Fruit fly (Drosophila melanogaster) whole organism: Measurements from ENCODE around the gene gro.

ENCODE experiments used
- CG8478 ChIP-seq: fragments of >200 bp; optimal IDR thresholded peaks from 2 replicates; lab custom pipeline; 2018; ENCODE audit warnings: inconsistent platforms
- Dll ChIP-seq: fragments of >200 bp; optimal IDR thresholded peaks from 2 replicates; lab custom pipeline; 2017
- EcR ChIP-seq, 2 experiments: fragments of >200 bp; optimal IDR thresholded peaks; 2 replicates each; lab custom pipeline; 2017; ENCODE audit warnings: missing biosample characterization in 2 of 2, missing genetic modification characterization in 2 of 2, missing genetic modification reagents in 2 of 2
- pan ChIP-seq: fragments of >200 bp; optimal IDR thresholded peaks from 2 replicates; lab custom pipeline; 2017
- psq ChIP-seq: fragments of >200 bp; optimal IDR thresholded peaks from 2 replicates; lab custom pipeline; 2017
- usp ChIP-seq: fragments of >200 bp; optimal IDR thresholded peaks from 2 replicates; lab custom pipeline; 2017; ENCODE audit warnings: missing biosample characterization, missing genetic modification characterization, mixed read lengths

DNA sequence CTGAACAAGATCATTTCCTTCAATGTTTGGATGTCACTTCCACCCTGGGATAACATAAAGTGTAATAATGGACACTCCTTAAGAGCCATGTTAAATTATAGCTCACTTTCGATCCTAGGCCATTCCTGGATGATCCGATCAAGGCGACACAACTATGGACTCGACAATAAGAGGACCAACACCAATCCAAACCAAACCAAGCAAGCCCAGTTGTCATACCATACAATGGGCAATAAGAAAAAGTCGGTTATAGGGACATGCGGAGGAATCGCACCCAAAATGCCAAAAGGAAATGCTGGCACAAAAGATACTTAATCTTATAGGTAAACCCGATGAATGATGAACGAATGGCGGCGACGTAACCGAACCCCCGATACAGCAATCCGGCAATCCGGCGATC lies 39.5 kb upstream of the gro start:
- TF ChIP-seq usp (GFP tag; lab: Kevin White, UChicago) (no peak), psq (lab: Kevin White, UChicago) (no peak), EcR (GFP tag; optimal IDR thresholded peaks at IDR 0.05; lab: Kevin White, UChicago) (no peak), Dll (lab: Kevin White, UChicago) (no peak), pan (lab: Kevin White, UChicago) (no peak), CG8478 (lab: Kevin White, UChicago) (no peak)
